Worm (Caenorhabditis elegans) whole organism, mixed stage, embryonic: ENCODE measurements around the gene F58F6.5.

Experiments
- M03D4.4 ChIP-seq: sonication (generic microtip); optimal IDR thresholded peaks from 2 replicates; lab custom pipeline; 2017; ENCODE audit warnings: mild to moderate bottlenecking, missing genetic modification characterization, missing compliant biosample characterization
- blmp-1 ChIP-seq: fragments of 150-350 bp; optimal IDR thresholded peaks from 2 replicates; lab custom pipeline; 2014; ENCODE audit warnings: missing biosample characterization, missing genetic modification characterization
- ceh-39 ChIP-seq: fragments of 150-350 bp; optimal IDR thresholded peaks from 2 replicates; lab custom pipeline; 2014; ENCODE audit warnings: missing biosample characterization, missing genetic modification characterization
- ceh-43 ChIP-seq: fragments of 200-800 bp; sonication (Bioruptor generic); optimal IDR thresholded peaks from 2 replicates; lab custom pipeline; 2018; ENCODE audit warnings: mild to moderate bottlenecking, missing genetic modification characterization, moderate library complexity, missing compliant biosample characterization
- ceh-83 ChIP-seq: fragments of 200-800 bp; sonication (Bioruptor generic); optimal IDR thresholded peaks from 2 replicates; lab custom pipeline; 2018; ENCODE audit warnings: mild to moderate bottlenecking, missing genetic modification characterization, missing compliant biosample characterization
- ces-1 ChIP-seq: fragments of 150-350 bp; optimal IDR thresholded peaks from 2 replicates; lab custom pipeline; 2014; ENCODE audit warnings: missing biosample characterization, missing genetic modification reagents, missing genetic modification characterization
- drap-1 ChIP-seq: fragments of 200-800 bp; sonication (Bioruptor generic); optimal IDR thresholded peaks from 3 replicates; lab custom pipeline; 2018; ENCODE audit warnings: mild to moderate bottlenecking, missing genetic modification characterization, missing compliant biosample characterization
- elt-1 ChIP-seq: sonication (generic microtip); optimal IDR thresholded peaks from 2 replicates; lab custom pipeline; 2017; ENCODE audit warnings: missing genetic modification characterization, mild to moderate bottlenecking, missing compliant biosample characterization, antibody characterized with exemption, moderate library complexity, borderline replicate concordance; ENCODE audit not compliant: insufficient read depth
- elt-3 ChIP-seq: fragments of 150-350 bp; optimal IDR thresholded peaks from 2 replicates; lab custom pipeline; 2014; ENCODE audit warnings: missing biosample characterization, missing genetic modification characterization
- flh-1 ChIP-seq: fragments of 200-800 bp; sonication (Bioruptor generic); optimal IDR thresholded peaks from 2 replicates; lab custom pipeline; 2018; ENCODE audit warnings: mild to moderate bottlenecking, missing genetic modification characterization, moderate library complexity, missing compliant biosample characterization
- ham-2 ChIP-seq: fragments of 200-800 bp; sonication (Bioruptor generic); optimal IDR thresholded peaks from 2 replicates; lab custom pipeline; 2018; ENCODE audit warnings: mild to moderate bottlenecking, missing genetic modification characterization, missing compliant biosample characterization
- hlh-1 ChIP-seq: fragments of 150-350 bp; optimal IDR thresholded peaks from 2 replicates; lab custom pipeline; 2014; ENCODE audit warnings: missing biosample characterization, missing genetic modification reagents, missing genetic modification characterization
- lin-13 ChIP-seq: fragments of 150-350 bp; optimal IDR thresholded peaks from 2 replicates; lab custom pipeline; 2014; ENCODE audit warnings: missing biosample characterization, missing genetic modification characterization
- lsy-2 ChIP-seq: fragments of 150-350 bp; optimal IDR thresholded peaks from 2 replicates; lab custom pipeline; 2014; ENCODE audit warnings: missing biosample characterization, missing genetic modification characterization
- mab-5 ChIP-seq: fragments of 150-350 bp; optimal IDR thresholded peaks from 2 replicates; lab custom pipeline; 2014; ENCODE audit warnings: missing biosample characterization, missing genetic modification characterization
- mep-1 ChIP-seq: fragments of 150-350 bp; optimal IDR thresholded peaks from 2 replicates; lab custom pipeline; 2017; ENCODE audit warnings: missing biosample characterization, missing genetic modification reagents, missing genetic modification characterization, inconsistent platforms
- mls-2 ChIP-seq: sonication (generic microtip); optimal IDR thresholded peaks from 2 replicates; lab custom pipeline; 2016; ENCODE audit warnings: mild to moderate bottlenecking, missing genetic modification characterization, moderate library complexity, missing compliant biosample characterization
- nhr-2 ChIP-seq: fragments of 150-350 bp; optimal IDR thresholded peaks from 2 replicates; lab custom pipeline; 2014; ENCODE audit warnings: missing biosample characterization, missing genetic modification characterization
- nhr-237 ChIP-seq: fragments of 150-350 bp; optimal IDR thresholded peaks from 2 replicates; lab custom pipeline; 2014; ENCODE audit warnings: missing biosample characterization, missing genetic modification characterization
- nhr-28 ChIP-seq: fragments of 150-350 bp; optimal IDR thresholded peaks from 2 replicates; lab custom pipeline; 2014; ENCODE audit warnings: missing biosample characterization, missing genetic modification characterization
- nhr-76 ChIP-seq: sonication (generic microtip); optimal IDR thresholded peaks from 2 replicates; lab custom pipeline; 2017; ENCODE audit warnings: missing biosample characterization, missing genetic modification characterization
- pha-4 ChIP-seq: fragments of 150-350 bp; optimal IDR thresholded peaks from 2 replicates; lab custom pipeline; 2018; ENCODE audit warnings: missing biosample characterization, missing genetic modification reagents, missing genetic modification characterization
- sem-2 ChIP-seq: fragments of 200-800 bp; sonication (Bioruptor generic); optimal IDR thresholded peaks from 2 replicates; lab custom pipeline; 2018; ENCODE audit warnings: mild to moderate bottlenecking, missing genetic modification characterization, missing compliant biosample characterization
- snpc-4 ChIP-seq: fragments of 150-350 bp; optimal IDR thresholded peaks from 2 replicates; lab custom pipeline; 2014; ENCODE audit warnings: missing biosample characterization, missing genetic modification characterization
- sptf-1 ChIP-seq: sonication (generic microtip); optimal IDR thresholded peaks from 2 replicates; lab custom pipeline; 2017; ENCODE audit warnings: mild to moderate bottlenecking, missing genetic modification characterization, moderate library complexity, missing compliant biosample characterization
- unc-120 ChIP-seq: sonication (generic microtip); optimal IDR thresholded peaks from 2 replicates; lab custom pipeline; 2017; ENCODE audit warnings: missing genetic modification characterization, missing compliant biosample characterization; ENCODE audit not compliant: poor library complexity, severe bottlenecking
- unc-62 ChIP-seq: fragments of 150-350 bp; optimal IDR thresholded peaks from 2 replicates; lab custom pipeline; 2014; ENCODE audit warnings: missing biosample characterization, missing genetic modification reagents, missing genetic modification characterization
- zip-8 ChIP-seq: fragments of 150-350 bp; optimal IDR thresholded peaks from 2 replicates; lab custom pipeline; 2014; ENCODE audit warnings: missing biosample characterization, missing genetic modification characterization
- ztf-11 ChIP-seq: fragments of 150-350 bp; optimal IDR thresholded peaks from 2 replicates; lab custom pipeline; 2014; ENCODE audit warnings: missing biosample characterization, missing genetic modification characterization

The F58F6.5 gene

DNA sequence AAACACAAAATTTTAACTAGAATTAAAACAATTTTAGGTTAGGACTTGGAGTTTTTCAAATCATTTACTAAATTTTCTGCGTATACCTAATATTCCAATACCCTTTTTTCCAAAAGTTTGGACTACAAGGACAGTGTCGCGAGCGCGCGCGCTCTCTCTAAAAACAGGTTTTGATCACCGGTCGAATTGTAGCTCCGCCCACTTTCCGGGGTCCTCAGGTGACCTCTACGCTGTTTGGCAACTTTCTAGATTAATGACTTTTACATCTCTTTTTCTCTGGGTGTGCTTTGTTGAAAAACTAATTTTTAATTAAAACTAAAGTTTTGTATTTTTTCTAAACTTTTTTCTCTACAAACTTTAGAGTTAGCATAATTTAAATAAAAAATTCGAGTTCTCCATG, 45.5 kb downstream of the F58F6.5 start:
- no peak for TF ChIP-seq nhr-237 (tag; lab: Kevin White, UChicago)
- no peak for TF ChIP-seq M03D4.4 (tag; lab: Kevin White, UChicago)
- TF ChIP-seq unc-120: no peak
- TF ChIP-seq lin-13 (tag; lab: Kevin White, UChicago): no peak
- no peak for TF ChIP-seq nhr-2 (tag; lab: Kevin White, UChicago)
- TF ChIP-seq mab-5 (tag; lab: Kevin White, UChicago): no peak
- TF ChIP-seq mep-1 (tag; lab: Kevin White, UChicago): no peak
- no peak for TF ChIP-seq nhr-28 (tag; lab: Kevin White, UChicago)
- no peak for TF ChIP-seq sptf-1 (tag; lab: Kevin White, UChicago)
- no peak for TF ChIP-seq ztf-11

DNA sequence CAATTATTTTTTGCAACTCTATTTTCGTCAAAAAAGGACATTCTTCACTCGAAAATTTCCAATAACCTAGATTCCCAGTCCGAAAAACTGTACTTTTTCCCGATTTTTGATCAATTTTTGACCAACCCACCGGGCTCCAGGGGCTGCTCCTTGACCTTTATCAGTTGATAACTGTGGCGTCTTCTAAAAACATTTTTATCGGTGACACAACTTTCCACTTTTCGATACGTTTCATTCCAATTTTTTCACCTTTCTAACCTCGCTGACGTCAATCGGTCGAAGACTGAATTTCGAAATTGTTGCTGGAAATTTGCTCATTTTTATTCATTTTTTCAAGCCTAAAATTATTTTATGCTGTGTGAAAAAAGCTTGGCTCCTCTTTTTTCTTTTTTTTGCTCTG, 46.1 kb downstream of the F58F6.5 start:
- TF ChIP-seq flh-1 (no peak), blmp-1 (no peak), nhr-76 (tag; lab: Kevin White, UChicago) (no peak), ceh-83 (GFP tag; lab: Kevin White, UChicago) (no peak), sem-2 (GFP tag; lab: Kevin White, UChicago) (no peak), elt-3 (tag; lab: Kevin White, UChicago) (no peak)

DNA sequence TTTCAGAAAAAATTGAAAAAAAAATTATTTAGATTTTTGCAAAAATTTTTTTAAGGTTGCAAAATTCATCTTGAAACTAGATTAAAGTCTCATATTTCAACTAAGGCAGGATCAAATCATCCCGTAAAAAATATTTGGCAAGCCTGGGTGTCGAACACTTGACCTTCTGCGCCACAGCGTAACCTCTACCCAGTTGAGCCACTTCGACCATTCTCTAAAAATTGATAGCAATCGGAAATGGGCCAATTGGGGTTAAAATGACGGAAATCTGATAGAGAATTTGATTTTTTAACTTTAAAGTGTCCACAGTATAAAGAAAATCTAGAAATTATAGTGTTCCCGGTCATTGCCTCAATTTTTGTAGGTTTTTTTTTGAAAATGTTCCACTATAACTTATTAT, 46.6 kb downstream of the F58F6.5 start:
- TF ChIP-seq zip-8 (tag; lab: Kevin White, UChicago) (no peak), hlh-1 (no peak), ham-2 (no peak), blmp-1 (no peak), lsy-2 (tag; lab: Kevin White, UChicago) (no peak), ceh-39 (tag; lab: Kevin White, UChicago) (no peak), snpc-4 (no peak), nhr-237 (tag; lab: Kevin White, UChicago) (no peak), mab-5 (tag; lab: Kevin White, UChicago) (no peak), unc-120 (no peak), drap-1 (GFP tag; lab: Kevin White, UChicago) (no peak), flh-1 (no peak), mls-2 (tag; lab: Kevin White, UChicago) (no peak), M03D4.4 (tag; lab: Kevin White, UChicago) (no peak), mep-1 (tag; lab: Kevin White, UChicago) (no peak)

ce11 chrIV:1391446-1391845, 48.0 kb downstream of the F58F6.5 start:
- TF ChIP-seq elt-3 (tag; lab: Kevin White, UChicago) (no peak), elt-1 (tag; lab: Kevin White, UChicago) (no peak), nhr-2 (tag; lab: Kevin White, UChicago) (no peak), snpc-4 (no peak), lsy-2 (tag; lab: Kevin White, UChicago) (no peak), ces-1 (GFP tag; lab: Kevin White, UChicago) (no peak), ceh-43 (GFP tag; lab: Kevin White, UChicago) (no peak), lin-13 (tag; lab: Kevin White, UChicago) (no peak), pha-4 (tag; lab: Kevin White, UChicago) (no peak), mab-5 (tag; lab: Kevin White, UChicago) (no peak), nhr-28 (tag; lab: Kevin White, UChicago) (no peak), M03D4.4 (tag; lab: Kevin White, UChicago) (no peak), zip-8 (tag; lab: Kevin White, UChicago) (no peak), mls-2 (tag; lab: Kevin White, UChicago) (no peak), ceh-39 (tag; lab: Kevin White, UChicago) (no peak), drap-1 (GFP tag; lab: Kevin White, UChicago) (no peak), unc-62 (no peak), sptf-1 (tag; lab: Kevin White, UChicago) (no peak), nhr-76 (tag; lab: Kevin White, UChicago) (no peak)
- TF ChIP-seq, all 35 proteins: peak for 0

- TF ChIP-seq nhr-237 (tag; lab: Kevin White, UChicago) (no peak), ceh-83 (GFP tag; lab: Kevin White, UChicago) (no peak), elt-1 (tag; lab: Kevin White, UChicago) (no peak)
Measured at ce11 chrIV:1394077-1394476, 50.6 kb downstream of the F58F6.5 start.
